Fruit fly (Drosophila melanogaster) whole organism, embryonic: Measurements from ENCODE around the gene Ccp84Aa.
A peak's percentile ranks its signal among the peaks of the same experiment; 100 is the strongest.

Experiments used
- B-H2 ChIP-seq: fragments of 200-800 bp; sonication (Bioruptor generic); optimal IDR thresholded peaks from 2 replicates; lab custom pipeline; 2018; ENCODE audit warnings: missing biosample characterization, mild to moderate bottlenecking, missing genetic modification characterization
- Blimp-1 ChIP-seq: fragments of 200-800 bp; sonication (Bioruptor generic); optimal IDR thresholded peaks from 3 replicates; lab custom pipeline; 2018; ENCODE audit warnings: missing biosample characterization, missing genetic modification characterization, mild to moderate bottlenecking, moderate library complexity, missing genetic modification reagents
- CG10209 ChIP-seq: fragments of 200-800 bp; sonication (Bioruptor generic); optimal IDR thresholded peaks from 3 replicates; lab custom pipeline; 2017; ENCODE audit warnings: missing biosample characterization, mild to moderate bottlenecking, missing genetic modification characterization, missing genetic modification reagents
- CG11093 ChIP-seq: fragments of 200-800 bp; sonication (Bioruptor generic); IDR thresholded peaks from 3 replicates; pipeline ENCODE4 v1.3.6; 2022; ENCODE audit warnings: missing biosample characterization, missing genetic modification characterization
- CG13775 ChIP-seq: fragments of 200-800 bp; sonication (Bioruptor generic); optimal IDR thresholded peaks from 3 replicates; lab custom pipeline; 2017; ENCODE audit warnings: missing biosample characterization, mild to moderate bottlenecking, missing genetic modification characterization
- CG14860 ChIP-seq: fragments of 200-800 bp; sonication (Bioruptor generic); IDR thresholded peaks from 3 replicates; pipeline ENCODE4 v1.3.6; 2022; ENCODE audit warnings: missing biosample characterization, missing genetic modification characterization; ENCODE audit not compliant: partially characterized antibody
- CG15601 ChIP-seq: fragments of 200-800 bp; sonication (Bioruptor generic); optimal IDR thresholded peaks from 3 replicates; lab custom pipeline; 2019; ENCODE audit warnings: missing biosample characterization, mild to moderate bottlenecking, missing genetic modification characterization, moderate library complexity
- CG15696 ChIP-seq: fragments of 200-800 bp; sonication (Bioruptor generic); optimal IDR thresholded peaks from 2 replicates; lab custom pipeline; 2019; ENCODE audit warnings: missing biosample characterization, mild to moderate bottlenecking, missing genetic modification characterization, moderate library complexity
- CG16779 ChIP-seq: fragments of 200-800 bp; sonication (Bioruptor generic); IDR thresholded peaks from 2 replicates; pipeline ENCODE4 v1.3.6; 2022; ENCODE audit warnings: missing biosample characterization, missing genetic modification characterization
- CG32772 ChIP-seq: fragments of 200-800 bp; sonication (Bioruptor generic); IDR thresholded peaks from 2 replicates; pipeline ENCODE4 v1.3.6; 2022; ENCODE audit warnings: missing biosample characterization, missing genetic modification characterization
- CG3281 ChIP-seq: fragments of 200-800 bp; sonication (Bioruptor generic); optimal IDR thresholded peaks from 3 replicates; lab custom pipeline; 2017; ENCODE audit warnings: missing biosample characterization, mild to moderate bottlenecking, missing genetic modification characterization
- CG3407 ChIP-seq: fragments of 200-800 bp; sonication (Bioruptor generic); optimal IDR thresholded peaks from 2 replicates; lab custom pipeline; 2018; ENCODE audit warnings: missing biosample characterization, mild to moderate bottlenecking, missing genetic modification characterization
- CG34422 ChIP-seq: fragments of 200-800 bp; sonication (Bioruptor generic); IDR thresholded peaks from 3 replicates; pipeline ENCODE4 v1.3.6; 2022; ENCODE audit warnings: missing biosample characterization, missing genetic modification characterization
- CG3838 ChIP-seq: fragments of 200-800 bp; sonication (Bioruptor generic); optimal IDR thresholded peaks from 3 replicates; lab custom pipeline; 2016; ENCODE audit warnings: missing biosample characterization, missing genetic modification characterization
- CG3995 ChIP-seq: fragments of 200-800 bp; sonication (Bioruptor generic); optimal IDR thresholded peaks from 3 replicates; lab custom pipeline; 2016; ENCODE audit warnings: missing biosample characterization, missing genetic modification characterization
- CG42726 ChIP-seq: fragments of 200-800 bp; sonication (Bioruptor generic); IDR thresholded peaks from 2 replicates; pipeline ENCODE4 v1.3.6; 2022; ENCODE audit warnings: missing biosample characterization, missing genetic modification characterization; ENCODE audit not compliant: partially characterized antibody
- CG4820 ChIP-seq: fragments of 200-800 bp; sonication (Bioruptor generic); optimal IDR thresholded peaks from 3 replicates; lab custom pipeline; 2016; ENCODE audit warnings: missing biosample characterization, missing genetic modification characterization
- CG6854 ChIP-seq: fragments of 200-800 bp; sonication (Bioruptor generic); optimal IDR thresholded peaks from 3 replicates; lab custom pipeline; 2017; ENCODE audit warnings: missing biosample characterization, mild to moderate bottlenecking, missing genetic modification characterization
- Chrac-16 ChIP-seq: fragments of 200-800 bp; sonication (Bioruptor generic); optimal IDR thresholded peaks from 3 replicates; lab custom pipeline; 2016; ENCODE audit warnings: missing biosample characterization, missing genetic modification characterization
- E2f2 ChIP-seq: fragments of 200-800 bp; sonication (Bioruptor generic); IDR thresholded peaks from 2 replicates; pipeline ENCODE4 v1.3.6; 2022; ENCODE audit warnings: missing biosample characterization, missing genetic modification characterization
- Ets65A ChIP-seq: fragments of 200-800 bp; sonication (Bioruptor generic); peaks from one replicate; lab custom pipeline; 2016; ENCODE audit warnings: missing biosample characterization, missing genetic modification characterization
- Hr39 ChIP-seq: fragments of >200 bp; optimal IDR thresholded peaks from 2 replicates; lab custom pipeline; 2017
- NK7.1 ChIP-seq: fragments of 200-800 bp; sonication (Bioruptor generic); optimal IDR thresholded peaks from 3 replicates; lab custom pipeline; 2016; ENCODE audit warnings: missing biosample characterization, missing genetic modification characterization
- Optix ChIP-seq: fragments of 200-800 bp; sonication (Bioruptor generic); IDR thresholded peaks from 3 replicates; pipeline ENCODE4 v1.3.6; 2022; ENCODE audit warnings: missing biosample characterization, missing genetic modification characterization
- Ptx1 ChIP-seq: fragments of 200-800 bp; sonication (Bioruptor generic); IDR thresholded peaks from 2 replicates; pipeline ENCODE4 v1.3.6; 2022; ENCODE audit warnings: missing biosample characterization, missing genetic modification characterization
- Trl ChIP-seq, 3 experiments: fragments of >200 bp in 2 of 3; fragments of 200-800 bp in 1 of 3; sonication (Bioruptor generic) in 1 of 3; optimal IDR thresholded peaks; 2 replicates in 1 of 3; 3 replicates in 2 of 3; lab custom pipeline; 2016 to 2017; ENCODE audit warnings: missing biosample characterization in 1 of 3, missing genetic modification characterization in 1 of 3
- ase ChIP-seq: fragments of 200-800 bp; sonication (Bioruptor generic); IDR thresholded peaks from 3 replicates; pipeline ENCODE4 v1.3.6; 2022; ENCODE audit warnings: missing biosample characterization, missing genetic modification characterization
- ash1 ChIP-seq: fragments of 200-800 bp; sonication (Bioruptor generic); optimal IDR thresholded peaks from 2 replicates; lab custom pipeline; 2018; ENCODE audit warnings: missing biosample characterization, mild to moderate bottlenecking, missing genetic modification characterization
- cad ChIP-seq: fragments of >200 bp; optimal IDR thresholded peaks from 2 replicates; lab custom pipeline; 2017; ENCODE audit warnings: missing biosample characterization, missing genetic modification characterization
- cg ChIP-seq: fragments of 200-800 bp; sonication (Bioruptor generic); optimal IDR thresholded peaks from 3 replicates; lab custom pipeline; 2019; ENCODE audit warnings: missing biosample characterization, mild to moderate bottlenecking, missing genetic modification characterization, moderate library complexity
- crol ChIP-seq: fragments of 200-800 bp; sonication (Bioruptor generic); IDR thresholded peaks from 2 replicates; pipeline ENCODE4 v1.3.6; 2022; ENCODE audit warnings: missing biosample characterization, missing genetic modification characterization
- cwo ChIP-seq: fragments of 200-800 bp; sonication (Bioruptor generic); optimal IDR thresholded peaks from 3 replicates; lab custom pipeline; 2017; ENCODE audit warnings: missing biosample characterization, missing genetic modification characterization, mild to moderate bottlenecking, moderate library complexity, missing genetic modification reagents
- esg ChIP-seq: fragments of 200-800 bp; sonication (Bioruptor generic); conservative IDR thresholded peaks from 2 replicates; pipeline ENCODE4 v1.3.6; 2022; ENCODE audit warnings: missing biosample characterization, missing genetic modification characterization
- lilli ChIP-seq: fragments of 200-800 bp; sonication (Bioruptor generic); optimal IDR thresholded peaks from 3 replicates; lab custom pipeline; 2016; ENCODE audit warnings: missing biosample characterization, missing genetic modification characterization
- nau ChIP-seq: fragments of 200-800 bp; sonication (Bioruptor generic); optimal IDR thresholded peaks from 3 replicates; lab custom pipeline; 2017; ENCODE audit warnings: missing biosample characterization, mild to moderate bottlenecking, missing genetic modification characterization, missing genetic modification reagents
- nom ChIP-seq: fragments of 200-800 bp; sonication (Bioruptor generic); optimal IDR thresholded peaks from 2 replicates; lab custom pipeline; 2017; ENCODE audit warnings: missing biosample characterization, missing genetic modification characterization, mild to moderate bottlenecking, moderate library complexity, missing genetic modification reagents
- pb ChIP-seq: fragments of 200-800 bp; sonication (Bioruptor generic); optimal IDR thresholded peaks from 3 replicates; lab custom pipeline; 2016; ENCODE audit warnings: missing biosample characterization, missing genetic modification characterization
- slbo ChIP-seq: fragments of 200-800 bp; sonication (Bioruptor generic); IDR thresholded peaks from 2 replicates; pipeline ENCODE4 v1.3.6; 2022; ENCODE audit warnings: missing biosample characterization, missing genetic modification characterization
- sug ChIP-seq: fragments of 200-800 bp; optimal IDR thresholded peaks from 2 replicates; lab custom pipeline; 2019; ENCODE audit warnings: missing biosample characterization, mild to moderate bottlenecking, missing genetic modification characterization, moderate library complexity
- tup ChIP-seq: fragments of 200-800 bp; sonication (Bioruptor generic); optimal IDR thresholded peaks from 2 replicates; lab custom pipeline; 2016; ENCODE audit warnings: missing biosample characterization, mild to moderate bottlenecking, missing genetic modification characterization, moderate library complexity
- vvl ChIP-seq: fragments of 200-800 bp; sonication (Bioruptor generic); IDR thresholded peaks from 2 replicates; pipeline ENCODE4 v1.3.6; 2022; ENCODE audit warnings: missing biosample characterization, missing genetic modification characterization

Ccp84Aa gene

DNA sequence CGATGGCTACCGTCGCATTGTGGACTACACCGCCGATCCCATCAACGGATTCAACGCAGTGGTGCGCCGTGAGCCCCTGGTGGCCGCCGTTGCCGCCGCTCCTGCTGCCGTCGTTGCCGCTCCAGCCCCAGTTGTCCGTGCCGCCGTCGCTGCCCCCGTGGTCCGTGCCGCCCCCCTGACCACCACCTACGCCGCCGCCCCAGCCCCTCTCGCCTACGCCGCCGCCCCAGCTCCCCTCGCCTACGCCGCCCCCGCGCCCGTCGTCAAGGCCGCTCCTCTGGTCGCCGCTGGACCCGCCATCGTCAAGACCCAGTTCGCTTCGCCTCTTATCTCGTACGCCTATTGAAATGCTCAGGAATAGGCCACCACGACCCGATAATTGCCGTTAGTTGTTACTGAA, 16.7 kb upstream of the Ccp84Aa start:
- TF ChIP-seq CG32772 (GFP tag; lab: Robert Waterston, UW) (0 out of 2 replicates have a peak, but pooled peaks have one; percentile 27), Optix (GFP tag; lab: Robert Waterston, UW) (0 out of 3 replicates have a peak, but pooled peaks have one; percentile 17), Ptx1 (GFP tag; lab: Robert Waterston, UW) (0 out of 2 replicates have a peak, but pooled peaks have one; percentile 17), Chrac-16 (GFP tag; lab: Kevin White, UChicago) (no peak), E2f2 (GFP tag; lab: Robert Waterston, UW) (no peak), Hr39 (peak; percentile 69), CG11093 (GFP tag; lab: Robert Waterston, UW) (no peak), B-H2 (GFP tag; lab: Kevin White, UChicago) (no peak), esg (GFP tag; lab: Robert Waterston, UW) (no peak), crol (GFP tag; lab: Robert Waterston, UW) (0 out of 2 replicates have a peak, but pooled peaks have one; percentile 48), nau (GFP tag; lab: Kevin White, UChicago) (no peak), CG3838 (no peak), CG14860 (GFP tag; lab: Robert Waterston, UW) (0 out of 3 replicates have a peak, but pooled peaks have one; percentile 14), CG34422 (GFP tag; lab: Robert Waterston, UW) (0 out of 3 replicates have a peak, but pooled peaks have one; percentile 8), slbo (GFP tag; lab: Robert Waterston, UW) (0 out of 2 replicates have a peak, but pooled peaks have one; percentile 33), pb (no peak)

DNA sequence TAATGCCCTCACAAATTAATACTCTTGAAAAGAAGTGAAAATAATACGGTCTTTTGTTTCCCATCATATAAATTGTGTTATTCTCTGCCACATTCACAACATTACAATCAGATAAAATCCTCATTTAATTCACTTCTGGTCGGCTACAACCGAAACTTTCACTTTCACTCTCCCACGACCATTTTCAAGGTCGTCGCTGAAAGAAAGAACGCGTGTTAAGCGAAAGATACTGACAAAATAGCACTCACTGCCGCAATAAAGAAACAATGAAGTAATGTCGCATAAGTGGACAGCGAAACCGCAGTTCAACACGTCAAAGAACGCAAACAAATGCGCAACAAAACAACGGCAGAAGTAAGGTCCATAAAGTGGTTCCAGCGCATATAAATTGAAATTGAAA, 15.7 kb upstream of the Ccp84Aa start:
- TF ChIP-seq CG10209 (GFP tag; lab: Kevin White, UChicago): no peak
- no peak for TF ChIP-seq ash1 (GFP tag; lab: Kevin White, UChicago)
- TF ChIP-seq lilli: no peak
- TF ChIP-seq CG42726: no peak
- TF ChIP-seq NK7.1 (GFP tag; lab: Kevin White, UChicago): no peak
- no peak for TF ChIP-seq tup (GFP tag; lab: Kevin White, UChicago)
- TF ChIP-seq Blimp-1: peak; percentile 78

DNA sequence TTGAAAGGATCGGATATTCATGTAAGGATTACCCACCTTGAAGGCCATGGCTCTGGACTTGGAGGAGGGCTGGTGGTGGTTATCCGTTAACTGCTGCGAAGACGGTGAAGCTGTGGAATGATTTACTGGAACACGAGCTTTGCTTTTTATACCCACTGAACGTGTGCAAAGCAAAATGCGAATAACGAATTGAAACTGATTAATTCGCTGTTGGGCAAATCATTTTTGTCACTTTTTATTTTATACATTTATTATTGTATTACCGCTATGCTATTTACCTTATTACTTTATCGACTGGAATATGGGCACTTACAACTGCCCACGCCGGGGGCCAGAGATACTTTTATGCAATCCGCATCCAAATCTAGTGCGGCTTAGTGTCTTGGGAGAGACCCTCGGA, 13.7 kb upstream of the Ccp84Aa start, which contains the start of gene Ccp84Af:
Gene Ccp84Af (minus strand): TSS at position 101 of the 400 bp plus-strand sequence.
- peak; percentile 64 for TF ChIP-seq Ets65A (GFP tag; lab: Kevin White, UChicago)
- no peak for TF ChIP-seq CG3995 (GFP tag; lab: Kevin White, UChicago)

DNA sequence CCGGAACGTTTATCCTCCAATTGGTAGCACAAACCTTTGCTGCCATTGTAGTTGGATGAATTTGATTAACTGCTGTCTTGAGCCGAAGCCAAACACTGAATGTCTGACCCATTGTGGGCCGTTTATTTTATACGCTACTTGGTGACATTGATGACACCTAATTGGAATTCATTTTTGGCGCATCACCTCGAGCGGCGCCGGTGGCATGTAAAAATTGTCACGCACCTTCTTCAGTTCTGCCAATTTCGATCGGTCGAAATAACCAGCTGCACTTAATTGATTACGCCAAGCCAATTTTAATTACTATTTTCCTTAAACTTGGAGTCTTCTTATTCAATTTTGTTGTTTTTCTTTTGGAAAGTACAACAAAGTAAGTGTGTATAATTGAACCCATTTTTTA, 12.2 kb upstream of the Ccp84Aa start, which contains the start of gene Ccp84Ae:
Gene Ccp84Ae (minus strand): TSS at position 101 of the 400 bp plus-strand sequence.
- TF ChIP-seq CG3281 (GFP tag; lab: Kevin White, UChicago): no peak
- no peak for TF ChIP-seq B-H2 (GFP tag; lab: Kevin White, UChicago)
- no peak for TF ChIP-seq Trl (optimal IDR thresholded peaks at IDR 0.05; lab: Kevin White, UChicago)
- no peak for TF ChIP-seq Trl (GFP tag; optimal IDR thresholded peaks at IDR 0.05; lab: Kevin White, UChicago)
- no peak for TF ChIP-seq nom (GFP tag; lab: Kevin White, UChicago)
- no peak for TF ChIP-seq ase
- no peak for TF ChIP-seq CG3407 (GFP tag; lab: Kevin White, UChicago)
- no peak for TF ChIP-seq cwo (GFP tag; lab: Kevin White, UChicago)
- TF ChIP-seq cad (GFP tag; lab: Kevin White, UChicago): no peak
- TF ChIP-seq CG15601 (tag; lab: Kevin White, UChicago): no peak
- TF ChIP-seq CG6854 (GFP tag; lab: Kevin White, UChicago): no peak
- TF ChIP-seq sug (tag; lab: Kevin White, UChicago): no peak
- no peak for TF ChIP-seq CG4820 (GFP tag; lab: Kevin White, UChicago)
- no peak for TF ChIP-seq CG13775 (GFP tag; lab: Kevin White, UChicago)
- no peak for TF ChIP-seq vvl (GFP tag; lab: Robert Waterston, UW)
- no peak for TF ChIP-seq CG16779 (GFP tag; lab: Robert Waterston, UW)
- TF ChIP-seq CG15696 (tag; lab: Kevin White, UChicago): no peak
- no peak for TF ChIP-seq cg (GFP tag; lab: Kevin White, UChicago)
- TF ChIP-seq, all 482 proteins: peak for 0
